Worm (Caenorhabditis elegans) whole organism, mixed stage, embryonic: ENCODE measurements around the gene T10D4.1.
"Not testable (repeated sequence)": the region's sequence is repeated elsewhere in the genome, so short reads cannot be mapped to it uniquely, and the experiment has no call there.

Experiments used
- M03D4.4 ChIP-seq: sonication (generic microtip); optimal IDR thresholded peaks from 2 replicates; lab custom pipeline; 2017; ENCODE audit warnings: mild to moderate bottlenecking, missing genetic modification characterization, missing compliant biosample characterization
- bed-3 ChIP-seq: fragments of 200-800 bp; sonication (Bioruptor generic); optimal IDR thresholded peaks from 3 replicates; lab custom pipeline; 2018; ENCODE audit warnings: mild to moderate bottlenecking, missing genetic modification characterization, moderate library complexity, missing compliant biosample characterization
- ceh-39 ChIP-seq: fragments of 150-350 bp; optimal IDR thresholded peaks from 2 replicates; lab custom pipeline; 2014; ENCODE audit warnings: missing biosample characterization, missing genetic modification characterization
- ceh-43 ChIP-seq: fragments of 200-800 bp; sonication (Bioruptor generic); optimal IDR thresholded peaks from 2 replicates; lab custom pipeline; 2018; ENCODE audit warnings: mild to moderate bottlenecking, missing genetic modification characterization, moderate library complexity, missing compliant biosample characterization
- ces-1 ChIP-seq: fragments of 150-350 bp; optimal IDR thresholded peaks from 2 replicates; lab custom pipeline; 2014; ENCODE audit warnings: missing biosample characterization, missing genetic modification reagents, missing genetic modification characterization
- cnd-1 ChIP-seq: fragments of 200-800 bp; sonication (Bioruptor generic); optimal IDR thresholded peaks from 2 replicates; lab custom pipeline; 2018; ENCODE audit warnings: mild to moderate bottlenecking, missing genetic modification characterization, missing compliant biosample characterization
- drap-1 ChIP-seq: fragments of 200-800 bp; sonication (Bioruptor generic); optimal IDR thresholded peaks from 3 replicates; lab custom pipeline; 2018; ENCODE audit warnings: mild to moderate bottlenecking, missing genetic modification characterization, missing compliant biosample characterization
- flh-1 ChIP-seq: fragments of 200-800 bp; sonication (Bioruptor generic); optimal IDR thresholded peaks from 2 replicates; lab custom pipeline; 2018; ENCODE audit warnings: mild to moderate bottlenecking, missing genetic modification characterization, moderate library complexity, missing compliant biosample characterization
- ham-2 ChIP-seq: fragments of 200-800 bp; sonication (Bioruptor generic); optimal IDR thresholded peaks from 2 replicates; lab custom pipeline; 2018; ENCODE audit warnings: mild to moderate bottlenecking, missing genetic modification characterization, missing compliant biosample characterization
- hlh-1 ChIP-seq: fragments of 150-350 bp; optimal IDR thresholded peaks from 2 replicates; lab custom pipeline; 2014; ENCODE audit warnings: missing biosample characterization, missing genetic modification reagents, missing genetic modification characterization
- lin-13 ChIP-seq: fragments of 150-350 bp; optimal IDR thresholded peaks from 2 replicates; lab custom pipeline; 2014; ENCODE audit warnings: missing biosample characterization, missing genetic modification characterization
- lsy-2 ChIP-seq: fragments of 150-350 bp; optimal IDR thresholded peaks from 2 replicates; lab custom pipeline; 2014; ENCODE audit warnings: missing biosample characterization, missing genetic modification characterization
- mep-1 ChIP-seq: fragments of 150-350 bp; optimal IDR thresholded peaks from 2 replicates; lab custom pipeline; 2017; ENCODE audit warnings: missing biosample characterization, missing genetic modification reagents, missing genetic modification characterization, inconsistent platforms
- nhr-12 ChIP-seq: fragments of 150-350 bp; optimal IDR thresholded peaks from 2 replicates; lab custom pipeline; 2014; ENCODE audit warnings: missing biosample characterization, missing genetic modification characterization
- nhr-2 ChIP-seq: fragments of 150-350 bp; optimal IDR thresholded peaks from 2 replicates; lab custom pipeline; 2014; ENCODE audit warnings: missing biosample characterization, missing genetic modification characterization
- nhr-28 ChIP-seq: fragments of 150-350 bp; optimal IDR thresholded peaks from 2 replicates; lab custom pipeline; 2014; ENCODE audit warnings: missing biosample characterization, missing genetic modification characterization
- nhr-76 ChIP-seq: sonication (generic microtip); optimal IDR thresholded peaks from 2 replicates; lab custom pipeline; 2017; ENCODE audit warnings: missing biosample characterization, missing genetic modification characterization
- pha-4 ChIP-seq: fragments of 150-350 bp; optimal IDR thresholded peaks from 2 replicates; lab custom pipeline; 2018; ENCODE audit warnings: missing biosample characterization, missing genetic modification reagents, missing genetic modification characterization
- sem-2 ChIP-seq: fragments of 200-800 bp; sonication (Bioruptor generic); optimal IDR thresholded peaks from 2 replicates; lab custom pipeline; 2018; ENCODE audit warnings: mild to moderate bottlenecking, missing genetic modification characterization, missing compliant biosample characterization
- snpc-4 ChIP-seq: fragments of 150-350 bp; optimal IDR thresholded peaks from 2 replicates; lab custom pipeline; 2014; ENCODE audit warnings: missing biosample characterization, missing genetic modification characterization
- tbx-8 ChIP-seq: fragments of 200-800 bp; sonication (Bioruptor generic); optimal IDR thresholded peaks from 2 replicates; lab custom pipeline; 2018; ENCODE audit warnings: mild to moderate bottlenecking, missing genetic modification characterization, moderate library complexity, missing compliant biosample characterization
- unc-120 ChIP-seq: sonication (generic microtip); optimal IDR thresholded peaks from 2 replicates; lab custom pipeline; 2017; ENCODE audit warnings: missing genetic modification characterization, missing compliant biosample characterization; ENCODE audit not compliant: poor library complexity, severe bottlenecking
- unc-39 ChIP-seq: fragments of 150-350 bp; optimal IDR thresholded peaks from 2 replicates; lab custom pipeline; 2014; ENCODE audit warnings: missing biosample characterization, missing genetic modification characterization
- unc-62 ChIP-seq: fragments of 150-350 bp; optimal IDR thresholded peaks from 2 replicates; lab custom pipeline; 2014; ENCODE audit warnings: missing biosample characterization, missing genetic modification reagents, missing genetic modification characterization
- zip-8 ChIP-seq: fragments of 150-350 bp; optimal IDR thresholded peaks from 2 replicates; lab custom pipeline; 2014; ENCODE audit warnings: missing biosample characterization, missing genetic modification characterization
- ztf-11 ChIP-seq: fragments of 150-350 bp; optimal IDR thresholded peaks from 2 replicates; lab custom pipeline; 2014; ENCODE audit warnings: missing biosample characterization, missing genetic modification characterization

Gene T10D4.1

DNA sequence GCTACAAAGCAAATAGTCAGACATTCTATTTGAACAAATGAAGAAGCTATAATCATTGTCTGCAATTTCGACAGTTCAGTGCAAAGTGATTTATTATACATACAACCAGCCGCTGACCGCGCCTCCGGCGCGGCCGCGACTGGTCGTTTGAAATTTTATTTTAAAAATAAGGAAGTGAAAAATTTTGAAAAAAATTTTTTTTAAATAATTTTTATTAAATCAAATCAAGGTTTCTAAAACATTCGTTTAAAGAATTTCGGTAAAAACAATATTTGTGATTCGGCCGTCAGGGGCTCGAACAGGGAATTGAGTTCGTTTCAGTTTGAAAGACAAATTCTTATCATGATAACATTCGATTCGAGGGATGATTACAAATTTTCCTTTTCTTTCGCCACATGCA, 22.2 kb downstream of the T10D4.1 start, which contains the start of gene Y27F2A.10:
Gene Y27F2A.10 (minus strand): TSS at position 101 of the 400 bp plus-strand sequence.
- TF ChIP-seq mep-1 (tag; lab: Kevin White, UChicago) (no peak), nhr-28 (no peak), drap-1 (no peak), zip-8 (tag; lab: Kevin White, UChicago) (no peak), snpc-4 (tag; lab: Kevin White, UChicago) (no peak), ceh-43 (GFP tag; lab: Kevin White, UChicago) (no peak), nhr-2 (tag; lab: Kevin White, UChicago) (no peak), nhr-76 (no peak), cnd-1 (tag; lab: Kevin White, UChicago) (no peak), ceh-39 (tag; lab: Kevin White, UChicago) (no peak)
- TF ChIP-seq, all 35 proteins: peak for 0

ce11 chrII:3177663-3178062, 27.7 kb downstream of the T10D4.1 start, which contains the start of gene sri-40:
sri-40 (plus strand) TSS chrII:3177963.
- TF ChIP-seq unc-62, ceh-43, ces-1 (GFP tag; lab: Kevin White, UChicago): not testable (repeated sequence)

ce11 chrII:3183300-3183840, 33.4 kb downstream of the T10D4.1 start, which contains the start of the genes Y27F2A.6 and Y27F2A.8:
Y27F2A.6 (minus strand) TSS chrII:3183400.
Y27F2A.8 (plus strand) TSS chrII:3183790.
- not testable (repeated sequence) for TF ChIP-seq lsy-2 (tag; lab: Kevin White, UChicago); nhr-12; M03D4.4

- not testable (repeated sequence) for TF ChIP-seq drap-1; ham-2 (GFP tag; lab: Kevin White, UChicago); nhr-28
Measured at ce11 chrII:3184858-3185257, 34.9 kb downstream of the T10D4.1 start, which contains the start of gene sri-78. sri-78 (plus strand) TSS chrII:3185158.

DNA sequence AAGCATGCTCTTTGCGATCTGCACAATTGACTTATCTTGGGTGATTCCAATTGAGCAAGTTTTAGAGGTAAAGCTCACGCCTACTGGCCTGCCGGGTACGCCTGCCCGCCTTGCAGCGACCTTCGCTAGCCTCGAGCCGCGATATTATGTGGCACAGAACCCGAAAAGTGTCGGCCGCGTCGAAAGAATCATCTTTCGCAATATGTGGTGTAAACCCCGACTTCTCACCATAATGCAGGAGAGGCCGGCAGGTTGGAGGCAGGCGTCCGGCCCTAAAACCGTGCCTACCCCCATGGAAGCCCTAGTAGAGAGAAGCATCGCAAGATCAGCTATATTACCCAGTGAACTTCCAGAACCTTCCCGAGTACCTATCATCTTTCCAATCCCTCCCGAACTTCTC, 35.9 kb downstream of the T10D4.1 start:
- TF ChIP-seq sem-2 (no peak), unc-39 (tag; lab: Kevin White, UChicago) (no peak), M03D4.4 (no peak)

ce11 chrII:3189038-3189437, 39.1 kb downstream of the T10D4.1 start, which contains the start of gene Y27F2A.11:
Y27F2A.11 (plus strand) TSS chrII:3189338.
- not testable (repeated sequence) for TF ChIP-seq flh-1 (GFP tag; lab: Kevin White, UChicago); unc-39 (tag; lab: Kevin White, UChicago); pha-4

ce11 chrII:3191544-3191943, 41.6 kb downstream of the T10D4.1 start, which contains the start of gene Y27F2A.9:
Y27F2A.9 (minus strand) TSS chrII:3191644.
- not testable (repeated sequence) for TF ChIP-seq snpc-4 (tag; lab: Kevin White, UChicago); lsy-2 (tag; lab: Kevin White, UChicago); ces-1 (GFP tag; lab: Kevin White, UChicago)

DNA sequence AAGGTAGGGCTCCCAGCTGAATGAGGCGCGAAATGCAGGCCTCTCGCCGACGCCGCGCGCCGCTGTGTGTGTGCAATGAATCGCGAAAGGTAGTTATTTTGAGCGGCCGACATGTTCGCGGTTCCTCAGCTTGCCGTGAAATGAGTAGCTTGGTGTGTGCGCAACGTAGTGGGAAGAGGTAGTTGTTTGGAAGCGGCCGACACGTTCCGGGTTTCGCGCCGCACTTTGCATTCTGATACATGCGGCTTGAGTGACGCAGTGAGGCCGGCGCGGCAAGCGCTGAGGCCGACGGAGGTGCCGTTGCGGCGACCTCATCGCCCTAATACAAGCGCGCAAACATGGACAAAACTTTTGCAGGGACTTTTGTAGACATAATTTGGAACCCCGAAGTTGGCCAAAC, 45.8 kb downstream of the T10D4.1 start:
- TF ChIP-seq unc-39 (tag; lab: Kevin White, UChicago) = no peak
- no peak for TF ChIP-seq hlh-1 (tag; lab: Kevin White, UChicago)
- no peak for TF ChIP-seq ham-2 (GFP tag; lab: Kevin White, UChicago)
- TF ChIP-seq snpc-4 (tag; lab: Kevin White, UChicago) = no peak

DNA sequence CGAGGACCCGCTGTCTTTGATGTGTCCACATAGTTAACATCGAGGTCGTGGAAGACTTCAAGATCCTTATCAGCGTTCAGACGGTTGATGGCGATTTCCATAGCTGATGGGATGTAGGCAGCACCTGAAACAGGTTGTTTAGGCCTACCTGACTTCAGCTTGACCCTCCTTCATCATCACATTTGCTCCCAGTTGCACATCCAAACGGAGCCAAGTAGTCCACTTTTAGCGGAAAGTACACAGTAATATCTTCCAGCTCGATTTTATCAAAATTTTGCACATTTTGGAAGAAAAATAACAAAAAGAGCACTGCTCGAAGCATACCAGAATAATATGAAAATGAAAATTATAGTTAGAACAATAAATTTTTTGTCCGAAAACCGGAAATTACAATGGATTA, 47.0 kb downstream of the T10D4.1 start, which contains the start of gene gcy-15:
Gene gcy-15 (minus strand): TSS at position 101 of the 400 bp plus-strand sequence.
- TF ChIP-seq bed-3 (GFP tag; lab: Kevin White, UChicago) = no peak
- TF ChIP-seq nhr-2 (tag; lab: Kevin White, UChicago) = no peak
- TF ChIP-seq nhr-28 = no peak
- TF ChIP-seq flh-1 (GFP tag; lab: Kevin White, UChicago) = no peak
- no peak for TF ChIP-seq unc-120 (tag; lab: Kevin White, UChicago)
- TF ChIP-seq cnd-1 (tag; lab: Kevin White, UChicago) = no peak
- no peak for TF ChIP-seq snpc-4 (tag; lab: Kevin White, UChicago)
- no peak for TF ChIP-seq M03D4.4
- TF ChIP-seq ztf-11 (tag; lab: Kevin White, UChicago) = no peak
- TF ChIP-seq ceh-43 (GFP tag; lab: Kevin White, UChicago) = no peak
- TF ChIP-seq sem-2 = no peak
- TF ChIP-seq nhr-76 = no peak
- no peak for TF ChIP-seq ces-1 (GFP tag; lab: Kevin White, UChicago)
- no peak for TF ChIP-seq tbx-8 (GFP tag; lab: Kevin White, UChicago)
- no peak for TF ChIP-seq lin-13 (tag; lab: Kevin White, UChicago)
- TF ChIP-seq unc-62 (GFP tag; lab: Kevin White, UChicago) = no peak
- TF ChIP-seq drap-1 = no peak
